Fruit fly (Drosophila melanogaster) whole organism, wandering third instar larva: ENCODE measurements around the gene ph-d.

Experiments
- Abd-B ChIP-seq: fragments of >200 bp; optimal IDR thresholded peaks from 2 replicates; lab custom pipeline; 2017; ENCODE audit warnings: missing biosample characterization, missing genetic modification characterization
- CG32264 ChIP-seq: fragments of 200-800 bp; sonication (Bioruptor generic); optimal IDR thresholded peaks from 2 replicates; lab custom pipeline; 2016; ENCODE audit warnings: missing biosample characterization, missing genetic modification characterization
- CG9705 ChIP-seq: fragments of 200-800 bp; sonication (Bioruptor generic); optimal IDR thresholded peaks from 2 replicates; lab custom pipeline; 2018; ENCODE audit warnings: missing biosample characterization, mild to moderate bottlenecking, missing genetic modification characterization
- CrebA ChIP-seq: fragments of 200-800 bp; sonication (Bioruptor generic); optimal IDR thresholded peaks from 2 replicates; lab custom pipeline; 2016; ENCODE audit warnings: missing biosample characterization, mild to moderate bottlenecking, missing genetic modification characterization, borderline replicate concordance
- Dfd ChIP-seq: fragments of >200 bp; optimal IDR thresholded peaks from 2 replicates; lab custom pipeline; 2017; ENCODE audit warnings: missing biosample characterization, missing genetic modification characterization
- Dif ChIP-seq: fragments of 200-275, 200-300 bp; sonication (Bioruptor generic); optimal IDR thresholded peaks from 2 replicates; lab custom pipeline; 2018; ENCODE audit warnings: missing biosample characterization, missing genetic modification characterization; ENCODE audit not compliant: partially characterized antibody
- GATAd ChIP-seq: sonication (Bioruptor generic); optimal IDR thresholded peaks from 2 replicates; lab custom pipeline; 2016; ENCODE audit warnings: missing biosample characterization, missing genetic modification characterization
- HLH106 ChIP-seq: fragments of 200-800 bp; optimal IDR thresholded peaks from 3 replicates; lab custom pipeline; 2019; ENCODE audit warnings: missing biosample characterization, mild to moderate bottlenecking, missing genetic modification characterization, moderate library complexity
- Hnf4 ChIP-seq: fragments of 200-800 bp; sonication (Bioruptor generic); optimal IDR thresholded peaks from 2 replicates; lab custom pipeline; 2016; ENCODE audit warnings: missing biosample characterization, mild to moderate bottlenecking, missing genetic modification characterization
- Hr78 ChIP-seq: fragments of >200 bp; optimal IDR thresholded peaks from 2 replicates; lab custom pipeline; 2017; ENCODE audit warnings: missing biosample characterization, missing genetic modification characterization
- Hr83 ChIP-seq: fragments of 200-300 bp; sonication (Bioruptor generic); optimal IDR thresholded peaks from 2 replicates; lab custom pipeline; 2016; ENCODE audit warnings: missing biosample characterization, mild to moderate bottlenecking, missing genetic modification characterization, moderate library complexity; ENCODE audit not compliant: poor library complexity, severe bottlenecking
- Jra ChIP-seq: sonication (Bioruptor generic); optimal IDR thresholded peaks from 2 replicates; lab custom pipeline; 2016; ENCODE audit warnings: missing biosample characterization, missing genetic modification characterization
- Mio ChIP-seq: sonication (Bioruptor generic); optimal IDR thresholded peaks from 2 replicates; lab custom pipeline; 2016; ENCODE audit warnings: missing biosample characterization, missing genetic modification characterization
- Myc ChIP-seq: fragments of >200 bp; optimal IDR thresholded peaks from 2 replicates; lab custom pipeline; 2017
- N ChIP-seq: fragments of >200 bp; optimal IDR thresholded peaks from 2 replicates; lab custom pipeline; 2018; ENCODE audit warnings: missing biosample characterization, missing external identifiers, missing genetic modification characterization
- OdsH ChIP-seq: fragments of 200-800 bp; sonication (Bioruptor generic); optimal IDR thresholded peaks from 2 replicates; lab custom pipeline; 2016; ENCODE audit warnings: missing biosample characterization, mild to moderate bottlenecking, missing genetic modification characterization
- Rel ChIP-seq, 2 experiments: fragments of 200-800 bp; sonication (Bioruptor generic) in 1 of 2; optimal IDR thresholded peaks; 2 replicates in 1 of 2; 3 replicates in 1 of 2; lab custom pipeline; 2016 to 2019; ENCODE audit warnings: mild to moderate bottlenecking in 2 of 2, missing biosample characterization in 2 of 2, missing genetic modification characterization in 2 of 2, moderate library complexity in 1 of 2
- Sp1 ChIP-seq: fragments of 200-800 bp; sonication (Bioruptor generic); optimal IDR thresholded peaks from 3 replicates; lab custom pipeline; 2019; ENCODE audit warnings: missing biosample characterization, mild to moderate bottlenecking, missing genetic modification characterization, moderate library complexity
- Vsx2 ChIP-seq: fragments of 200-300, 225-300 bp; sonication (Bioruptor generic); optimal IDR thresholded peaks from 2 replicates; lab custom pipeline; 2018; ENCODE audit warnings: missing biosample characterization, missing genetic modification characterization; ENCODE audit not compliant: partially characterized antibody
- br ChIP-seq: fragments of 200-800 bp; sonication (Bioruptor generic); optimal IDR thresholded peaks from 2 replicates; lab custom pipeline; 2016; ENCODE audit warnings: missing biosample characterization, missing genetic modification characterization
- brk ChIP-seq: fragments of 200-800 bp; sonication (Bioruptor generic); optimal IDR thresholded peaks from 2 replicates; lab custom pipeline; 2016; ENCODE audit warnings: missing biosample characterization, mild to moderate bottlenecking, missing genetic modification characterization
- dl ChIP-seq, 2 experiments: fragments of 175-275, 200-275 bp in 1 of 2; fragments of 200-275 bp in 1 of 2; sonication (Bioruptor generic); optimal IDR thresholded peaks; lab custom pipeline; 2018; ENCODE audit warnings: mild to moderate bottlenecking in 2 of 2, missing biosample characterization in 2 of 2, missing genetic modification characterization in 2 of 2, moderate library complexity in 2 of 2; ENCODE audit not compliant: partially characterized antibody in 2 of 2, insufficient read depth in 1 of 2
- dmrt93B ChIP-seq: fragments of 200-800 bp; sonication (Bioruptor generic); optimal IDR thresholded peaks from 2 replicates; lab custom pipeline; 2018; ENCODE audit warnings: missing biosample characterization, mild to moderate bottlenecking, missing genetic modification characterization
- dsf ChIP-seq: sonication (Bioruptor generic); optimal IDR thresholded peaks from 2 replicates; lab custom pipeline; 2016; ENCODE audit warnings: missing biosample characterization, missing genetic modification characterization, borderline replicate concordance
- ey ChIP-seq: fragments of 200-800 bp; sonication (Bioruptor generic); optimal IDR thresholded peaks from 2 replicates; lab custom pipeline; 2016; ENCODE audit warnings: missing biosample characterization, missing genetic modification characterization
- foxo ChIP-seq, 2 experiments: fragments of 200-800 bp; sonication (Bioruptor generic); optimal IDR thresholded peaks; 2 replicates in 1 of 2; 3 replicates in 1 of 2; lab custom pipeline; 2016 to 2017; ENCODE audit warnings: missing biosample characterization in 2 of 2, missing genetic modification characterization in 2 of 2
- fru ChIP-seq: fragments of 200-800 bp; sonication (Bioruptor generic); optimal IDR thresholded peaks from 3 replicates; lab custom pipeline; 2016; ENCODE audit warnings: missing biosample characterization, mild to moderate bottlenecking, missing genetic modification characterization
- h ChIP-seq: fragments of 200-800 bp; sonication (Bioruptor generic); optimal IDR thresholded peaks from 3 replicates; lab custom pipeline; 2016; ENCODE audit warnings: missing biosample characterization, mild to moderate bottlenecking, missing genetic modification characterization
- jim ChIP-seq: fragments of 175-275, 200-325 bp; sonication (Bioruptor generic); optimal IDR thresholded peaks from 2 replicates; lab custom pipeline; 2016; ENCODE audit warnings: missing biosample characterization, mild to moderate bottlenecking, missing genetic modification characterization
- lola ChIP-seq: fragments of >200 bp; optimal IDR thresholded peaks from 2 replicates; lab custom pipeline; 2017; ENCODE audit warnings: missing biosample characterization, missing genetic modification characterization
- pan ChIP-seq: fragments of >200 bp; optimal IDR thresholded peaks from 2 replicates; lab custom pipeline; 2017
- psq ChIP-seq: fragments of 200-800 bp; sonication (Bioruptor generic); optimal IDR thresholded peaks from 3 replicates; lab custom pipeline; 2017; ENCODE audit warnings: missing biosample characterization, mild to moderate bottlenecking, missing genetic modification characterization, moderate library complexity
- rgr ChIP-seq: fragments of 200-800 bp; sonication (Bioruptor generic); optimal IDR thresholded peaks from 3 replicates; lab custom pipeline; 2016; ENCODE audit warnings: missing biosample characterization, mild to moderate bottlenecking, missing genetic modification characterization
- sage ChIP-seq: fragments of 200-800 bp; sonication (Bioruptor generic); optimal IDR thresholded peaks from 2 replicates; lab custom pipeline; 2016; ENCODE audit warnings: missing biosample characterization, mild to moderate bottlenecking, missing genetic modification characterization
- sv ChIP-seq: fragments of 200-800 bp; sonication (Bioruptor generic); optimal IDR thresholded peaks from 3 replicates; lab custom pipeline; 2016; ENCODE audit warnings: missing biosample characterization, missing genetic modification characterization
- tai ChIP-seq: sonication (Bioruptor generic); optimal IDR thresholded peaks from 2 replicates; lab custom pipeline; 2016; ENCODE audit warnings: missing biosample characterization, missing genetic modification characterization
- usp ChIP-seq: fragments of >200 bp; optimal IDR thresholded peaks from 2 replicates; lab custom pipeline; 2017; ENCODE audit warnings: missing biosample characterization, missing genetic modification characterization
- woc ChIP-seq: sonication (Bioruptor generic); optimal IDR thresholded peaks from 2 replicates; lab custom pipeline; 2016; ENCODE audit warnings: missing biosample characterization, mild to moderate bottlenecking, missing genetic modification characterization

ph-d gene

dm6 chrX:2136831-2137452 lies 13.9 kb upstream of the ph-d start:
- TF ChIP-seq h (GFP tag; lab: Kevin White, UChicago) (peak; percentile 100), Mio (peak; percentile 96), lola (GFP tag; lab: Kevin White, UChicago) (no peak), Sp1 (GFP tag; lab: Kevin White, UChicago) (peak; percentile 100), Rel (GFP tag; optimal IDR thresholded peaks at IDR 0.05; lab: Kevin White, UChicago) (peak; percentile 99), Rel (tag; optimal IDR thresholded peaks at IDR 0.05; lab: Kevin White, UChicago) (peak; percentile 98), pan (lab: Kevin White, UChicago) (peak; percentile 91), Vsx2 (peak; percentile 72), CG9705 (GFP tag; lab: Kevin White, UChicago) (peak; percentile 100), Hr83 (GFP tag; lab: Kevin White, UChicago) (peak; percentile 98), N (GFP tag; lab: Kevin White, UChicago) (no peak), Myc (lab: Kevin White, UChicago) (no peak), foxo (GFP tag; optimal IDR thresholded peaks at IDR 0.05; lab: Kevin White, UChicago) (peak; percentile 99 to 100), usp (GFP tag; lab: Kevin White, UChicago) (peak; percentile 13), fru (GFP tag; lab: Kevin White, UChicago) (peak; percentile 100), CrebA (GFP tag; lab: Kevin White, UChicago) (peak; percentile 98), dl (GFP tag; optimal IDR thresholded peaks at IDR 0.05; lab: Kevin White, UChicago; ENCODE audit: insufficient read depth in 1 of 2, partially characterized antibody in 2 of 2) (peak in 1 of 2 experiments; percentile 10), HLH106 (peak; percentile 100), Hr78 (GFP tag; lab: Kevin White, UChicago) (no peak), psq (GFP tag; lab: Kevin White, UChicago) (peak; percentile 98), Jra (GFP tag; lab: Kevin White, UChicago) (peak; percentile 99), brk (peak; percentile 98), CG32264 (peak; percentile 100), Hnf4 (GFP tag; lab: Kevin White, UChicago) (peak; percentile 100), Dif (GFP tag; lab: Kevin White, UChicago) (peak; percentile 71), woc (peak; percentile 100), dsf (GFP tag; lab: Kevin White, UChicago) (peak; percentile 98), sv (GFP tag; lab: Kevin White, UChicago) (peak; percentile 100), GATAd (peak; percentile 99), OdsH (GFP tag; lab: Kevin White, UChicago) (peak; percentile 100), tai (GFP tag; lab: Kevin White, UChicago) (peak; percentile 99), jim (GFP tag; lab: Kevin White, UChicago) (peak; percentile 99), br (GFP tag; lab: Kevin White, UChicago) (peak; percentile 100), Dfd (GFP tag; lab: Kevin White, UChicago) (peak; percentile 98), Abd-B (GFP tag; lab: Kevin White, UChicago) (no peak), rgr (GFP tag; lab: Kevin White, UChicago) (peak; percentile 100), ey (GFP tag; lab: Kevin White, UChicago) (peak; percentile 100), sage (GFP tag; lab: Kevin White, UChicago) (peak; percentile 99), dmrt93B (GFP tag; lab: Kevin White, UChicago) (peak; percentile 100)
